Fruit fly (Drosophila melanogaster) whole organism, prepupa: ENCODE measurements around the gene CG13995.

ENCODE experiments used
- Blimp-1 ChIP-seq: fragments of 200-800 bp; sonication (Bioruptor generic); optimal IDR thresholded peaks from 3 replicates; lab custom pipeline; 2017; ENCODE audit warnings: missing biosample characterization, missing genetic modification characterization, mild to moderate bottlenecking, moderate library complexity, missing genetic modification reagents
- CG10631 ChIP-seq: fragments of 200-800 bp; sonication (Bioruptor generic); optimal IDR thresholded peaks from 2 replicates; lab custom pipeline; 2016; ENCODE audit warnings: missing biosample characterization, missing genetic modification characterization
- CG11902 ChIP-seq: fragments of 200-800 bp; sonication (Bioruptor generic); optimal IDR thresholded peaks from 3 replicates; lab custom pipeline; 2016; ENCODE audit warnings: missing biosample characterization, missing genetic modification characterization
- CG15336 ChIP-seq: fragments of 200-800 bp; sonication (Bioruptor generic); IDR thresholded peaks from 2 replicates; pipeline ENCODE4 v1.3.6; 2022; ENCODE audit warnings: missing biosample characterization, missing genetic modification characterization
- CG1621 ChIP-seq: fragments of 200-800 bp; sonication (Bioruptor generic); optimal IDR thresholded peaks from 3 replicates; lab custom pipeline; 2018; ENCODE audit warnings: missing biosample characterization, mild to moderate bottlenecking, missing genetic modification characterization
- CG16779 ChIP-seq: fragments of 200-800 bp; sonication (Bioruptor generic); optimal IDR thresholded peaks from 3 replicates; lab custom pipeline; 2017; ENCODE audit warnings: missing biosample characterization, mild to moderate bottlenecking, missing genetic modification characterization
- CG31627 ChIP-seq: fragments of 200-800 bp; sonication (Bioruptor generic); optimal IDR thresholded peaks from 3 replicates; lab custom pipeline; 2016; ENCODE audit warnings: missing biosample characterization, missing genetic modification characterization
- CG32006 ChIP-seq: fragments of 200-800 bp; sonication (Bioruptor generic); optimal IDR thresholded peaks from 3 replicates; lab custom pipeline; 2017; ENCODE audit warnings: missing biosample characterization, mild to moderate bottlenecking, missing genetic modification characterization
- CG34406 ChIP-seq: fragments of 200-800 bp; sonication (Bioruptor generic); optimal IDR thresholded peaks from 3 replicates; lab custom pipeline; 2016; ENCODE audit warnings: missing biosample characterization, missing genetic modification characterization
- CG4318 ChIP-seq: fragments of 200-800 bp; sonication (Bioruptor generic); optimal IDR thresholded peaks from 3 replicates; lab custom pipeline; 2017; ENCODE audit warnings: missing biosample characterization, mild to moderate bottlenecking, missing genetic modification characterization
- CG6276 ChIP-seq: fragments of 200-800 bp; sonication (Bioruptor generic); optimal IDR thresholded peaks from 2 replicates; lab custom pipeline; 2017; ENCODE audit warnings: missing biosample characterization, mild to moderate bottlenecking, missing genetic modification characterization
- CG6792 ChIP-seq: fragments of 200-800 bp; sonication (Bioruptor generic); optimal IDR thresholded peaks from 3 replicates; lab custom pipeline; 2016; ENCODE audit warnings: missing biosample characterization, missing genetic modification characterization
- CG6854 ChIP-seq: fragments of 200-800 bp; sonication (Bioruptor generic); optimal IDR thresholded peaks from 2 replicates; lab custom pipeline; 2017; ENCODE audit warnings: missing biosample characterization, mild to moderate bottlenecking, missing genetic modification characterization
- CG8319 ChIP-seq: fragments of 200-800 bp; sonication (Bioruptor generic); optimal IDR thresholded peaks from 3 replicates; lab custom pipeline; 2016; ENCODE audit warnings: missing biosample characterization, missing genetic modification characterization
- CG8632 ChIP-seq: fragments of 200-800 bp; sonication (Bioruptor generic); optimal IDR thresholded peaks from 3 replicates; lab custom pipeline; 2016; ENCODE audit warnings: missing biosample characterization, missing genetic modification characterization
- CG9139 ChIP-seq: fragments of 200-800 bp; sonication (Bioruptor generic); optimal IDR thresholded peaks from 3 replicates; lab custom pipeline; 2017; ENCODE audit warnings: missing biosample characterization, mild to moderate bottlenecking, missing genetic modification characterization
- Eip75B ChIP-seq: fragments of 200-800 bp; sonication (Bioruptor generic); optimal IDR thresholded peaks from 3 replicates; lab custom pipeline; 2016; ENCODE audit warnings: missing biosample characterization, missing genetic modification characterization
- Eip78C ChIP-seq: fragments of 200-800 bp; sonication (Bioruptor generic); peaks from one replicate; lab custom pipeline; 2016; ENCODE audit warnings: missing biosample characterization, missing genetic modification characterization
- Ets21C ChIP-seq: fragments of 200-800 bp; sonication (Bioruptor generic); optimal IDR thresholded peaks from 3 replicates; lab custom pipeline; 2016; ENCODE audit warnings: missing biosample characterization, missing genetic modification characterization
- Ets96B ChIP-seq: fragments of 200-800 bp; optimal IDR thresholded peaks from 2 replicates; lab custom pipeline; 2019; ENCODE audit warnings: missing biosample characterization, mild to moderate bottlenecking, missing genetic modification characterization, moderate library complexity
- Gug ChIP-seq: fragments of 200-800 bp; sonication (Bioruptor generic); IDR thresholded peaks from 2 replicates; pipeline ENCODE4 v1.3.6; 2022; ENCODE audit warnings: missing biosample characterization, missing genetic modification characterization
- Hr39 ChIP-seq: fragments of 200-800 bp; sonication (Bioruptor generic); optimal IDR thresholded peaks from 2 replicates; lab custom pipeline; 2016; ENCODE audit warnings: missing biosample characterization, missing genetic modification characterization
- Hr4 ChIP-seq: fragments of 200-800 bp; sonication (Bioruptor generic); optimal IDR thresholded peaks from 3 replicates; lab custom pipeline; 2016; ENCODE audit warnings: missing biosample characterization, missing genetic modification characterization
- Lpt ChIP-seq: fragments of 200-800 bp; sonication (Bioruptor generic); optimal IDR thresholded peaks from 3 replicates; lab custom pipeline; 2016; ENCODE audit warnings: missing biosample characterization, missing genetic modification characterization
- Met ChIP-seq: fragments of 200-800 bp; sonication (Bioruptor generic); optimal IDR thresholded peaks from 3 replicates; lab custom pipeline; 2016; ENCODE audit warnings: missing biosample characterization, missing genetic modification characterization
- OdsH ChIP-seq: fragments of 200-800 bp; sonication (Bioruptor generic); optimal IDR thresholded peaks from 3 replicates; lab custom pipeline; 2016; ENCODE audit warnings: missing biosample characterization, missing genetic modification characterization
- Smox ChIP-seq: fragments of 200-800 bp; sonication (Bioruptor generic); optimal IDR thresholded peaks from 3 replicates; lab custom pipeline; 2016; ENCODE audit warnings: missing biosample characterization, missing genetic modification characterization
- Sox102F ChIP-seq: fragments of 200-800 bp; sonication (Bioruptor generic); optimal IDR thresholded peaks from 2 replicates; lab custom pipeline; 2016; ENCODE audit warnings: missing biosample characterization, mild to moderate bottlenecking, missing genetic modification characterization
- Sox14 ChIP-seq: fragments of 200-800 bp; sonication (Bioruptor generic); optimal IDR thresholded peaks from 3 replicates; lab custom pipeline; 2016; ENCODE audit warnings: missing biosample characterization, missing genetic modification characterization
- achi ChIP-seq: fragments of 200-800 bp; sonication (Bioruptor generic); optimal IDR thresholded peaks from 3 replicates; lab custom pipeline; 2016; ENCODE audit warnings: missing biosample characterization, missing genetic modification characterization
- cyc ChIP-seq: fragments of 200-800 bp; sonication (Bioruptor generic); optimal IDR thresholded peaks from 3 replicates; lab custom pipeline; 2016; ENCODE audit warnings: missing biosample characterization, missing genetic modification characterization
- dac ChIP-seq: fragments of 200-800 bp; sonication (Bioruptor generic); optimal IDR thresholded peaks from 2 replicates; lab custom pipeline; 2017; ENCODE audit warnings: missing biosample characterization, mild to moderate bottlenecking, missing genetic modification characterization
- eg ChIP-seq: fragments of 200-800 bp; sonication (Bioruptor generic); IDR thresholded peaks from 3 replicates; pipeline ENCODE4 v1.3.6; 2022; ENCODE audit warnings: missing biosample characterization, missing genetic modification characterization
- esn ChIP-seq: fragments of 200-800 bp; sonication (Bioruptor generic); optimal IDR thresholded peaks from 2 replicates; lab custom pipeline; 2016; ENCODE audit warnings: missing biosample characterization, mild to moderate bottlenecking, missing genetic modification characterization, moderate library complexity
- fd59A ChIP-seq: fragments of 200-800 bp; sonication (Bioruptor generic); optimal IDR thresholded peaks from 2 replicates; lab custom pipeline; 2017; ENCODE audit warnings: missing biosample characterization, mild to moderate bottlenecking, missing genetic modification characterization, missing genetic modification reagents
- fd85E ChIP-seq: fragments of 200-800 bp; sonication (Bioruptor generic); optimal IDR thresholded peaks from 3 replicates; lab custom pipeline; 2016; ENCODE audit warnings: missing biosample characterization, missing genetic modification characterization
- lz ChIP-seq: fragments of 200-800 bp; sonication (Bioruptor generic); optimal IDR thresholded peaks from 3 replicates; lab custom pipeline; 2016; ENCODE audit warnings: missing biosample characterization, missing genetic modification characterization
- net ChIP-seq: fragments of 200-800 bp; sonication (Bioruptor generic); optimal IDR thresholded peaks from 3 replicates; lab custom pipeline; 2016; ENCODE audit warnings: missing biosample characterization, missing genetic modification characterization
- pdm3 ChIP-seq: fragments of 200-800 bp; sonication (Bioruptor generic); optimal IDR thresholded peaks from 3 replicates; lab custom pipeline; 2016; ENCODE audit warnings: missing biosample characterization, missing genetic modification characterization
- salr ChIP-seq, 2 experiments: fragments of 200-800 bp; sonication (Bioruptor generic); optimal IDR thresholded peaks; 3 replicates each; lab custom pipeline; 2016 to 2018; ENCODE audit warnings: missing biosample characterization in 2 of 2, missing genetic modification characterization in 2 of 2, mild to moderate bottlenecking in 1 of 2
- svp ChIP-seq: fragments of 200-800 bp; sonication (Bioruptor generic); peaks from one replicate; lab custom pipeline; 2016; ENCODE audit warnings: missing biosample characterization, missing genetic modification characterization
- topi ChIP-seq: fragments of 200-800 bp; sonication (Bioruptor generic); optimal IDR thresholded peaks from 3 replicates; lab custom pipeline; 2016; ENCODE audit warnings: missing biosample characterization, missing genetic modification characterization
- vri ChIP-seq: fragments of 200-800 bp; sonication (Bioruptor generic); optimal IDR thresholded peaks from 3 replicates; lab custom pipeline; 2016; ENCODE audit warnings: missing biosample characterization, mild to moderate bottlenecking, missing genetic modification characterization

CG13995 gene

DNA sequence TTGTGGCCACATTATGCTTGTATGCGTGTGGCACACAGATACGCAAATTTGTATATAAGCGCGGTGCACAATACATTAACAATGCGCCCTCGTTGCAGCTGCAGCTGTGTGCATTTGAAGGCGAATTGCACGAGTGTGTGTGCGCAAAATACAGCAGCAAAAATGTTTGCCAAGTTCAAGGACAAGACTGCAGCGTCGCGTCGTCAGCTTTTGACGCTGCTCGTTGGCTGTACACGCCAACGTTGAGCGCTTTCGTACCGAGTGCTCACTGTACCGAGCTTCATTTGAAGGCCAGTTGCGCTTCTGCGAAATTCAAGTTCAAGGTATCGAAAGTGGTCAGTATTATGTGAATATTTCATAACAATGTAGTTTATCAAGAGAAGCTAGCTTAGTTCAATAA is 32.7 kb downstream of the CG13995 start:
- TF ChIP-seq Hr39 (GFP tag; lab: Kevin White, UChicago) = peak; percentile 48
- peak; percentile 65 for TF ChIP-seq Blimp-1 (GFP tag; lab: Kevin White, UChicago)
- no peak for TF ChIP-seq cyc (GFP tag; lab: Kevin White, UChicago)
- TF ChIP-seq CG6792 = no peak
- no peak for TF ChIP-seq CG8319 (GFP tag; lab: Kevin White, UChicago)
- no peak for TF ChIP-seq Sox14 (GFP tag; lab: Kevin White, UChicago)
- TF ChIP-seq net (GFP tag; lab: Kevin White, UChicago) = no peak
- TF ChIP-seq vri (GFP tag; lab: Kevin White, UChicago) = peak; percentile 42
- TF ChIP-seq Ets21C = no peak
- TF ChIP-seq Smox (GFP tag; lab: Kevin White, UChicago) = no peak
- peak; percentile 35 for TF ChIP-seq Eip78C (GFP tag; lab: Kevin White, UChicago)
- peak; percentile 66 for TF ChIP-seq Met (GFP tag; lab: Kevin White, UChicago)
- TF ChIP-seq CG1621 (tag; lab: Kevin White, UChicago) = no peak
- TF ChIP-seq CG31627 (GFP tag; lab: Kevin White, UChicago) = peak; percentile 26

dm6 chr2L:6087685-6088084 is 33.6 kb downstream of the CG13995 start:
- TF ChIP-seq CG4318 (GFP tag; lab: Kevin White, UChicago) (no peak), Ets96B (tag; lab: Kevin White, UChicago) (no peak), CG11902 (GFP tag; lab: Kevin White, UChicago) (no peak), CG10631 (GFP tag; lab: Kevin White, UChicago) (no peak), Gug (no peak), CG31627 (GFP tag; lab: Kevin White, UChicago) (no peak), CG34406 (GFP tag; lab: Kevin White, UChicago) (no peak), Hr4 (GFP tag; lab: Kevin White, UChicago) (no peak), vri (GFP tag; lab: Kevin White, UChicago) (no peak), pdm3 (GFP tag; lab: Kevin White, UChicago) (no peak), fd59A (no peak), Ets21C (no peak), CG15336 (GFP tag; lab: Robert Waterston, UW) (no peak), Lpt (no peak), OdsH (GFP tag; lab: Kevin White, UChicago) (no peak), CG16779 (tag; lab: Kevin White, UChicago) (no peak), Sox102F (GFP tag; lab: Kevin White, UChicago) (no peak), CG32006 (GFP tag; lab: Kevin White, UChicago) (no peak)

DNA sequence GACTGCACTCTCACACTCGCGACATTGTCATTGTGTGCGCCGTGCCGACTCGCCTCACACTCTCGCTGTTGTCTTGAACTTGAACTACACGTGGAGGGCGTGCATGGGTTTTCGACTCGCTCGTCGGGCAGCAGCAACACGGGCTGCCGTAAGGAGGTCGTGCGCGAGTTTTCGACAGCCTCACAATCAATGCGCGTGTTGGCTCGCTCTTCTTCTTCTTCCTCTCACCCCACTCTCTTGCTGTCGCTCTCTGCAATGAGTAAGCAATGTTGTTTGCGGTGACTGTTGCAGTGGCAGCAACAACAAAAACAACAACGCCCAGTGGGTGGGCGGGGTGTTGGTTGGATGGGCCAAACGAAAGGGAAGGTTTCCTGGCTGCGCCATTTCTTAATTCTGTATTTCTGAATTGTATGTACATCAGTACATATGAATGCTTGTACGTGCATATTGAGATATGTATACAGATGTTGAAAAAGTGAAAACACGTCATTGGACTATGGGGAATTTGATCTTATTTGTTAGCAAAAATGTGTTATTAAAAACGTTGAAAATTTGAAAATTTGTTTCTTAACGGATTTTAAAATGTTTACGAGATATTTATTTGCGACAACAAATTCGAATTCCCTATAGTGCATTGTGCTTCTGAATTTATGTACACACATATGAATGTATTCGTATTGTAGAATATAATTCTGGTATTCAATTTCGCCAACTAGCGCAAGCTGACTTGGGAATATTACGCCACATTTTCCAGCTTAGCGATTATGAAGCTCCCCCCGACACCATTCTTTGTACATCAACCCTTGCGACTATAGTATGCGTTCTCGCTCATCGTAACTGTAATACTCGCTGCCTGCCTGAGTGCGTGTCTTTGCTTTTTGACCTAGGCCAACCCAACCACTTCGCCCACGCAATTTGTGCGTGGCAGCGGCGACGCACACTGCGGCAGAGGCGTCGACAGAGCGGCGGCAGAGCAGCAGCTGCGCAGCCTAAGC is 34.6 kb downstream of the CG13995 start:
- TF ChIP-seq svp (peak; percentile 97), salr (GFP tag; optimal IDR thresholded peaks at IDR 0.05; lab: Kevin White, UChicago) (peak in 1 of 2 experiments; percentile 35), CG15336 (GFP tag; lab: Robert Waterston, UW) (no peak), CG1621 (tag; lab: Kevin White, UChicago) (peak; percentile 53), CG6792 (no peak), CG6276 (GFP tag; lab: Kevin White, UChicago) (no peak), Sox14 (GFP tag; lab: Kevin White, UChicago) (peak; percentile 77), esn (GFP tag; lab: Kevin White, UChicago) (peak; percentile 32), CG6854 (GFP tag; lab: Kevin White, UChicago) (peak; percentile 72), dac (GFP tag; lab: Kevin White, UChicago) (no peak), CG9139 (GFP tag; lab: Kevin White, UChicago) (no peak), lz (GFP tag; lab: Kevin White, UChicago) (no peak), achi (GFP tag; lab: Kevin White, UChicago) (no peak), vri (GFP tag; lab: Kevin White, UChicago) (peak; percentile 72), CG16779 (tag; lab: Kevin White, UChicago) (peak; percentile 66), Met (GFP tag; lab: Kevin White, UChicago) (peak; percentile 100), Gug (peak; percentile 53), OdsH (GFP tag; lab: Kevin White, UChicago) (no peak), net (GFP tag; lab: Kevin White, UChicago) (peak; percentile 14), Ets96B (tag; lab: Kevin White, UChicago) (no peak), fd85E (GFP tag; lab: Kevin White, UChicago) (no peak), pdm3 (GFP tag; lab: Kevin White, UChicago) (no peak), Eip75B (peak; percentile 93), Sox102F (GFP tag; lab: Kevin White, UChicago) (peak; percentile 23), eg (GFP tag; lab: Robert Waterston, UW) (peak; percentile 56; the same call in 2 of the 3 replicates), CG4318 (GFP tag; lab: Kevin White, UChicago) (no peak), topi (GFP tag; lab: Kevin White, UChicago) (peak; percentile 17), Eip78C (GFP tag; lab: Kevin White, UChicago) (peak; percentile 98), CG8632 (GFP tag; lab: Kevin White, UChicago) (no peak), CG10631 (GFP tag; lab: Kevin White, UChicago) (no peak)
